Worm (Caenorhabditis elegans) whole organism, L1 larva: ENCODE data around the gene cnep-1.

Source experiments
- C04F5.9 ChIP-seq: sonication (generic microtip); optimal IDR thresholded peaks from 2 replicates; lab custom pipeline; 2016; ENCODE audit warnings: missing genetic modification characterization, missing compliant biosample characterization
- F16B12.6 ChIP-seq: fragments of 150-350 bp; optimal IDR thresholded peaks from 2 replicates; lab custom pipeline; 2014; ENCODE audit warnings: missing biosample characterization, missing genetic modification characterization
- aha-1 ChIP-seq: fragments of 150-350 bp; optimal IDR thresholded peaks from 2 replicates; lab custom pipeline; 2014; ENCODE audit warnings: missing biosample characterization, missing genetic modification characterization
- blmp-1 ChIP-seq: fragments of 150-350 bp; optimal IDR thresholded peaks from 2 replicates; lab custom pipeline; 2014; ENCODE audit warnings: missing biosample characterization, missing genetic modification characterization
- ceh-63 ChIP-seq: fragments of 200-800 bp; sonication (Bioruptor generic); optimal IDR thresholded peaks from 2 replicates; lab custom pipeline; 2018; ENCODE audit warnings: mild to moderate bottlenecking, missing genetic modification characterization, missing compliant biosample characterization
- ceh-8 ChIP-seq: fragments of 200-800 bp; sonication (Bioruptor generic); optimal IDR thresholded peaks from 2 replicates; lab custom pipeline; 2018; ENCODE audit warnings: mild to moderate bottlenecking, missing genetic modification characterization, moderate library complexity, missing compliant biosample characterization
- ceh-82 ChIP-seq, 3 experiments: fragments of 150-350 bp in 1 of 3; sonication (generic microtip) in 2 of 3; optimal IDR thresholded peaks; 2 replicates each; lab custom pipeline; 2014 to 2017; ENCODE audit warnings: missing biosample characterization in 3 of 3, missing genetic modification characterization in 3 of 3
- ceh-88 ChIP-seq: fragments of 200-800 bp; sonication (Bioruptor generic); IDR thresholded peaks from 2 replicates; pipeline ENCODE4 v1.3.6; 2022; ENCODE audit warnings: missing genetic modification characterization, missing compliant biosample characterization
- dpl-1 ChIP-seq, 3 experiments: fragments of 150-350 bp in 2 of 3; sonication (generic microtip) in 1 of 3; optimal IDR thresholded peaks; 2 replicates each; lab custom pipeline; 2014 to 2017; ENCODE audit warnings: missing biosample characterization in 3 of 3, missing genetic modification characterization in 3 of 3, missing genetic modification reagents in 3 of 3
- dsc-1 ChIP-seq: sonication (generic microtip); optimal IDR thresholded peaks from 2 replicates; lab custom pipeline; 2016; ENCODE audit warnings: mild to moderate bottlenecking, missing genetic modification characterization, missing compliant biosample characterization
- efl-1 ChIP-seq, 4 experiments: fragments of 150-350 bp; optimal IDR thresholded peaks in 3 of 4; peaks in 1 of 4; 1 replicate in 1 of 4; 2 replicates in 3 of 4; lab custom pipeline; 2014; ENCODE audit warnings: missing biosample characterization in 2 of 4, missing genetic modification characterization in 2 of 4, missing genetic modification reagents in 2 of 4
- egl-13 ChIP-seq: sonication (generic microtip); optimal IDR thresholded peaks from 2 replicates; lab custom pipeline; 2016; ENCODE audit warnings: missing genotype, missing genetic modification reagents, missing genetic modification characterization, missing compliant biosample characterization
- elt-2 ChIP-seq: sonication (generic microtip); optimal IDR thresholded peaks from 2 replicates; lab custom pipeline; 2016; ENCODE audit warnings: missing genetic modification characterization, mild to moderate bottlenecking, inconsistent platforms, missing compliant biosample characterization, missing genetic modification reagents
- elt-3 ChIP-seq, 6 experiments: fragments of 150-350 bp in 1 of 6; sonication (generic microtip); optimal IDR thresholded peaks; 2 replicates each; lab custom pipeline; 2017 to 2018; ENCODE audit warnings: missing biosample characterization in 6 of 6, missing genetic modification characterization in 6 of 6, inconsistent platforms in 1 of 6
- fkh-4 ChIP-seq: sonication (generic microtip); optimal IDR thresholded peaks from 2 replicates; lab custom pipeline; 2016; ENCODE audit warnings: missing compliant biosample characterization, missing genetic modification characterization, borderline replicate concordance
- fkh-8 ChIP-seq: sonication (generic microtip); optimal IDR thresholded peaks from 2 replicates; lab custom pipeline; 2016; ENCODE audit warnings: mild to moderate bottlenecking, missing genetic modification characterization, missing compliant biosample characterization
- fos-1 ChIP-seq: fragments of 150-350 bp; optimal IDR thresholded peaks from 2 replicates; lab custom pipeline; 2014; ENCODE audit warnings: missing biosample characterization, missing genetic modification characterization
- grh-1 ChIP-seq: fragments of 200-800 bp; sonication (Bioruptor generic); IDR thresholded peaks from 2 replicates; pipeline ENCODE4 v1.3.6; 2022; ENCODE audit warnings: missing genetic modification reagents, missing genetic modification characterization, missing compliant biosample characterization
- irx-1 ChIP-seq: sonication (generic microtip); optimal IDR thresholded peaks from 2 replicates; lab custom pipeline; 2016; ENCODE audit warnings: missing genetic modification characterization, missing compliant biosample characterization
- isw-1 ChIP-seq: fragments of 200-800 bp; sonication (Bioruptor generic); IDR thresholded peaks from 2 replicates; pipeline ENCODE4 v1.3.6; 2022; ENCODE audit warnings: missing genetic modification characterization, missing compliant biosample characterization
- jun-1 ChIP-seq: fragments of 150-350 bp; optimal IDR thresholded peaks from 2 replicates; lab custom pipeline; 2014; ENCODE audit warnings: missing biosample characterization, missing genetic modification reagents, missing genetic modification characterization
- lin-14 ChIP-seq: fragments of 200-800 bp; sonication (Bioruptor generic); optimal IDR thresholded peaks from 2 replicates; lab custom pipeline; 2018; ENCODE audit warnings: mild to moderate bottlenecking, missing genetic modification characterization, moderate library complexity, missing compliant biosample characterization
- lir-3 ChIP-seq: sonication (generic microtip); optimal IDR thresholded peaks from 2 replicates; lab custom pipeline; 2016; ENCODE audit warnings: mild to moderate bottlenecking, missing genetic modification characterization, moderate library complexity, missing compliant biosample characterization; ENCODE audit not compliant: poor library complexity
- lsy-2 ChIP-seq, 2 experiments: fragments of 150-350 bp; optimal IDR thresholded peaks; 2 replicates each; lab custom pipeline; 2014; ENCODE audit warnings: missing biosample characterization in 2 of 2, missing genetic modification characterization in 2 of 2
- mef-2 ChIP-seq: fragments of 150-350 bp; optimal IDR thresholded peaks from 2 replicates; lab custom pipeline; 2014; ENCODE audit warnings: missing biosample characterization, missing genetic modification characterization
- nhr-11 ChIP-seq: fragments of 150-350 bp; optimal IDR thresholded peaks from 2 replicates; lab custom pipeline; 2014; ENCODE audit warnings: missing biosample characterization, missing genetic modification characterization
- nhr-19 ChIP-seq: fragments of 200-800 bp; sonication (Bioruptor generic); conservative IDR thresholded peaks from 2 replicates; pipeline ENCODE4 v1.3.6; 2022; ENCODE audit warnings: missing genetic modification characterization, missing compliant biosample characterization
- nhr-20 ChIP-seq: sonication (generic microtip); optimal IDR thresholded peaks from 2 replicates; lab custom pipeline; 2016; ENCODE audit warnings: mild to moderate bottlenecking, missing genetic modification characterization, missing compliant biosample characterization
- nhr-237 ChIP-seq: fragments of 150-350 bp; optimal IDR thresholded peaks from 2 replicates; lab custom pipeline; 2014; ENCODE audit warnings: missing biosample characterization, missing genetic modification characterization
- nhr-28 ChIP-seq: fragments of 150-350 bp; optimal IDR thresholded peaks from 2 replicates; lab custom pipeline; 2014; ENCODE audit warnings: missing biosample characterization, missing genetic modification characterization
- nhr-47 ChIP-seq: sonication (generic microtip); optimal IDR thresholded peaks from 2 replicates; lab custom pipeline; 2016; ENCODE audit warnings: mild to moderate bottlenecking, missing genetic modification characterization, moderate library complexity, missing compliant biosample characterization
- nhr-71 ChIP-seq: sonication (generic microtip); optimal IDR thresholded peaks from 2 replicates; lab custom pipeline; 2016; ENCODE audit warnings: mild to moderate bottlenecking, missing genetic modification characterization, moderate library complexity, missing compliant biosample characterization
- nhr-85 ChIP-seq: sonication (generic microtip); peaks from one replicate; lab custom pipeline; 2016; ENCODE audit warnings: missing genetic modification characterization, inconsistent platforms, missing compliant biosample characterization
- nhr-90 ChIP-seq: sonication (generic microtip); optimal IDR thresholded peaks from 2 replicates; lab custom pipeline; 2016; ENCODE audit warnings: mild to moderate bottlenecking, missing genetic modification characterization, missing compliant biosample characterization; ENCODE audit not compliant: poor library complexity
- pag-3 ChIP-seq: sonication (generic microtip); optimal IDR thresholded peaks from 2 replicates; lab custom pipeline; 2017; ENCODE audit warnings: missing genetic modification characterization, mild to moderate bottlenecking, missing compliant biosample characterization, antibody characterized with exemption, borderline replicate concordance; ENCODE audit not compliant: insufficient read depth
- pax-3 ChIP-seq: fragments of 200-800 bp; sonication (Bioruptor generic); optimal IDR thresholded peaks from 2 replicates; lab custom pipeline; 2018; ENCODE audit warnings: mild to moderate bottlenecking, missing genetic modification characterization, moderate library complexity, missing compliant biosample characterization
- rnt-1 ChIP-seq: sonication (generic microtip); optimal IDR thresholded peaks from 2 replicates; lab custom pipeline; 2016; ENCODE audit warnings: mild to moderate bottlenecking, missing genetic modification characterization, moderate library complexity, missing compliant biosample characterization
- skn-1 ChIP-seq: fragments of 150-350 bp; optimal IDR thresholded peaks from 2 replicates; lab custom pipeline; 2014; ENCODE audit warnings: missing biosample characterization, missing genetic modification characterization
- snu-23 ChIP-seq: sonication (generic microtip); optimal IDR thresholded peaks from 2 replicates; lab custom pipeline; 2016; ENCODE audit warnings: missing genetic modification characterization, missing compliant biosample characterization
- sox-4 ChIP-seq: sonication (generic microtip); optimal IDR thresholded peaks from 2 replicates; lab custom pipeline; 2016; ENCODE audit warnings: missing genetic modification characterization, missing compliant biosample characterization
- swsn-7 ChIP-seq: sonication (generic microtip); optimal IDR thresholded peaks from 2 replicates; lab custom pipeline; 2016; ENCODE audit warnings: missing genetic modification characterization, missing compliant biosample characterization
- tbx-2 ChIP-seq: sonication (generic microtip); optimal IDR thresholded peaks from 2 replicates; lab custom pipeline; 2016; ENCODE audit warnings: missing genetic modification characterization, missing compliant biosample characterization
- unc-30 ChIP-seq: sonication (generic microtip); optimal IDR thresholded peaks from 2 replicates; lab custom pipeline; 2017; ENCODE audit warnings: missing biosample characterization, missing genetic modification characterization
- unc-98 ChIP-seq: fragments of 200-800 bp; sonication (Bioruptor generic); IDR thresholded peaks from 2 replicates; pipeline ENCODE4 v1.3.6; 2022; ENCODE audit warnings: missing genetic modification characterization, missing compliant biosample characterization
- xbp-1 ChIP-seq: sonication (generic microtip); optimal IDR thresholded peaks from 2 replicates; lab custom pipeline; 2016; ENCODE audit warnings: missing genetic modification characterization, missing compliant biosample characterization
- ztf-4 ChIP-seq: fragments of 150-350 bp; optimal IDR thresholded peaks from 2 replicates; lab custom pipeline; 2014; ENCODE audit warnings: missing biosample characterization, missing genetic modification characterization

Gene cnep-1

DNA sequence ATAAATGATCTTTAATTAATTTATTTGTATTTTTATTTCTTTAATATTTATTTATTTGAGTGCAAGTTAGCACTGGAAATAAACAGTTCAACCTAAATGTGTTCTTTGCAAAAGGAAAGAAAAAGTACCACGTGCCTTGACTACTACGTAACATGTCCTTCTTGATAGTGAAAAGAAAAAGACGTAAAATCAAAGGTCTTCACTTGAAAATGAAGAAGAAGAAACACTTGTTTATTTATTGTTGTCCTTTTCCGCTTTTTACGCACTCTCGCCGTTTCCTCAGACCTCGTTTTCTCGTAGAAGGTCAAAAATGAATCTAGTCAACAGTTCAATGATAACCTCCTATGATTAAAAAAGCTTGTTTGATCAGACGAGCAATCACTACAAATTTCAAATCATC lies 32.2 kb upstream of the cnep-1 start (continued):
- TF ChIP-seq swsn-7 = no peak
- no peak for TF ChIP-seq ceh-88 (GFP tag; lab: Robert Waterston, UW)
- TF ChIP-seq mef-2 (tag; lab: Kevin White, UChicago) = no peak
- TF ChIP-seq irx-1 (tag; lab: Kevin White, UChicago) = no peak
- TF ChIP-seq skn-1 (tag; lab: Kevin White, UChicago) = no peak
- TF ChIP-seq lsy-2 (tag; optimal IDR thresholded peaks at IDR 0.05; lab: Kevin White, UChicago) = peak in 1 of 2 experiments; percentile 13
- peak; percentile 53 for TF ChIP-seq lin-14 (GFP tag; lab: Kevin White, UChicago)
- TF ChIP-seq pag-3 (tag; lab: Kevin White, UChicago) = no peak
- TF ChIP-seq ztf-4 (tag; lab: Kevin White, UChicago) = no peak
- no peak for TF ChIP-seq xbp-1
- peak; percentile 61 for TF ChIP-seq nhr-20 (tag; lab: Kevin White, UChicago)
- no peak for TF ChIP-seq nhr-47 (tag; lab: Kevin White, UChicago)
- TF ChIP-seq unc-30 (tag; lab: Kevin White, UChicago) = no peak
- TF ChIP-seq ceh-63 (GFP tag; lab: Kevin White, UChicago) = no peak
- peak in 2 of 6 experiments; percentile 47 to 54 for TF ChIP-seq elt-3 (tag; optimal IDR thresholded peaks at IDR 0.05; lab: Kevin White, UChicago)
- 0 out of 2 replicates have a peak, but pooled peaks have one; percentile 5 for TF ChIP-seq nhr-19
- TF ChIP-seq ceh-8 = no peak
- TF ChIP-seq fkh-8 (tag; lab: Kevin White, UChicago) = no peak

DNA sequence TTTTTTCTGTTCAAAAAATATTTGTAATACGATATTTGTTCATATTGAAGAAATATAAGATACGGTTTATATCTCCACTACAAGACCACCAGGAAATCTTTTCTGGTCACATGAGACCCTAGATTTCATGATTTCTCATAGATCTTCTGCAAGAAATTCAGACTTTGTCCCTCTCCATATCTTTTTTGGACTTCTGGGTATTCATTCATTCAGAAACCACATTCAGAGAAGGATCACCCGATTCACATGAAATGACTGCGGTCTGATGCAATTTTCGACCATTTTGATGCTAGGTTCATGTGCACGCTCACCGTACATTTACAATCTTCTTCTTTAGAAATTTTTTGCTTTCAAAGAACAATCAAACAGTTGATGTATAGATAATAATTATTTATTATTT lies 30.3 kb upstream of the cnep-1 start:
- peak; percentile 67 for TF ChIP-seq blmp-1 (tag; lab: Kevin White, UChicago)
- TF ChIP-seq nhr-90 (tag; lab: Kevin White, UChicago) = peak; percentile 22
- peak; percentile 76 for TF ChIP-seq nhr-20 (tag; lab: Kevin White, UChicago)
- TF ChIP-seq snu-23 = peak; percentile 37
- TF ChIP-seq tbx-2 = peak; percentile 25
- TF ChIP-seq dpl-1 (GFP tag; optimal IDR thresholded peaks at IDR 0.05; lab: Kevin White, UChicago) = no peak
- peak in 2 of 6 experiments; percentile 29 to 63 for TF ChIP-seq elt-3 (tag; optimal IDR thresholded peaks at IDR 0.05; lab: Kevin White, UChicago)
- peak; percentile 61 for TF ChIP-seq nhr-71 (tag; lab: Kevin White, UChicago)
- peak; percentile 80 for TF ChIP-seq nhr-85
- peak; percentile 42 for TF ChIP-seq nhr-19
- TF ChIP-seq lin-14 (GFP tag; lab: Kevin White, UChicago) = peak; percentile 30
- no peak for TF ChIP-seq nhr-237
- no peak for TF ChIP-seq fos-1 (tag; lab: Kevin White, UChicago)
- no peak for TF ChIP-seq nhr-28
- TF ChIP-seq, all 84 proteins: peak for 10

ce11 chrII:7280584-7280983 lies 29.6 kb upstream of the cnep-1 start:
- TF ChIP-seq rnt-1 = no peak
- peak; percentile 25 for TF ChIP-seq nhr-20 (tag; lab: Kevin White, UChicago)
- peak; percentile 13 for TF ChIP-seq lin-14 (GFP tag; lab: Kevin White, UChicago)
- TF ChIP-seq efl-1 (optimal IDR thresholded peaks at IDR 0.05; lab: Kevin White, UChicago) = no peak
- peak in 1 of 2 experiments; percentile 23 for TF ChIP-seq efl-1 (GFP tag; optimal IDR thresholded peaks at IDR 0.05 in 1 of 2; lab: Kevin White, UChicago)
- no peak for TF ChIP-seq xbp-1
- TF ChIP-seq blmp-1 (tag; lab: Kevin White, UChicago) = no peak
- peak; percentile 2 for TF ChIP-seq nhr-28
- TF ChIP-seq elt-2 (tag; lab: Kevin White, UChicago) = no peak
- TF ChIP-seq nhr-71 (tag; lab: Kevin White, UChicago) = peak; percentile 5

- TF ChIP-seq dsc-1 (tag; lab: Kevin White, UChicago) (peak; percentile 99), grh-1 (GFP tag; lab: Robert Waterston, UW) (no peak), egl-13 (tag; lab: Kevin White, UChicago) (peak; percentile 33), F16B12.6 (tag; lab: Kevin White, UChicago) (no peak), C04F5.9 (no peak), jun-1 (no peak), sox-4 (peak; percentile 70), isw-1 (GFP tag; lab: Robert Waterston, UW) (no peak), ceh-82 (tag; optimal IDR thresholded peaks at IDR 0.05; lab: Kevin White, UChicago) (no peak), pax-3 (tag; lab: Kevin White, UChicago) (peak; percentile 81), fkh-4 (peak; percentile 56), nhr-71 (tag; lab: Kevin White, UChicago) (peak; percentile 39), lir-3 (tag; lab: Kevin White, UChicago) (peak; percentile 22), unc-98 (no peak), nhr-11 (tag; lab: Kevin White, UChicago) (peak; percentile 16), aha-1 (tag; lab: Kevin White, UChicago) (no peak), fkh-8 (tag; lab: Kevin White, UChicago) (peak; percentile 29), nhr-20 (tag; lab: Kevin White, UChicago) (peak; percentile 6)
Observed at ce11 chrII:7283063-7283462, 27.1 kb upstream of the cnep-1 start.
